Worm (Caenorhabditis elegans) whole organism, L2 larva: ENCODE measurements around the gene npl-4.1.
"Not testable (repeated sequence)": the region's sequence is repeated elsewhere in the genome, so short reads cannot be mapped to it uniquely, and the experiment has no call there.

ENCODE experiments used
- C34F6.9 ChIP-seq: fragments of 150-350 bp; optimal IDR thresholded peaks from 2 replicates; lab custom pipeline; 2014; ENCODE audit warnings: missing biosample characterization, missing genetic modification characterization
- F13H6.1 ChIP-seq: sonication (generic microtip); optimal IDR thresholded peaks from 2 replicates; lab custom pipeline; 2016; ENCODE audit warnings: missing genetic modification characterization, missing compliant biosample characterization
- R02D3.7 ChIP-seq: fragments of 150-350 bp; optimal IDR thresholded peaks from 2 replicates; lab custom pipeline; 2014; ENCODE audit warnings: missing biosample characterization, missing genetic modification characterization
- Y55F3AM.14 ChIP-seq: fragments of 200-800 bp; sonication (Bioruptor generic); optimal IDR thresholded peaks from 2 replicates; lab custom pipeline; 2018; ENCODE audit warnings: mild to moderate bottlenecking, missing genetic modification characterization, missing compliant biosample characterization
- ZK546.5 ChIP-seq: sonication (generic microtip); optimal IDR thresholded peaks from 2 replicates; lab custom pipeline; 2017; ENCODE audit warnings: missing biosample characterization, missing genetic modification characterization
- alr-1 ChIP-seq: fragments of 150-350 bp; optimal IDR thresholded peaks from 2 replicates; lab custom pipeline; 2014; ENCODE audit warnings: missing biosample characterization, missing genetic modification characterization
- aly-2 ChIP-seq: fragments of 150-350 bp; optimal IDR thresholded peaks from 2 replicates; lab custom pipeline; 2014; ENCODE audit warnings: missing biosample characterization, missing genetic modification characterization
- ama-1 ChIP-seq: fragments of 150-350 bp; optimal IDR thresholded peaks from 2 replicates; lab custom pipeline; 2018; ENCODE audit warnings: inconsistent platforms
- blmp-1 ChIP-seq: sonication (generic microtip); optimal IDR thresholded peaks from 2 replicates; lab custom pipeline; 2017; ENCODE audit warnings: missing genetic modification characterization, mild to moderate bottlenecking, missing compliant biosample characterization, antibody characterized with exemption, moderate library complexity; ENCODE audit not compliant: insufficient read depth
- ceh-16 ChIP-seq: fragments of 150-350 bp; optimal IDR thresholded peaks from 2 replicates; lab custom pipeline; 2014; ENCODE audit warnings: missing biosample characterization, missing genetic modification characterization
- ceh-82 ChIP-seq: fragments of 150-350 bp; optimal IDR thresholded peaks from 2 replicates; lab custom pipeline; 2014; ENCODE audit warnings: missing biosample characterization, missing genetic modification characterization
- crh-2 ChIP-seq: sonication (generic microtip); optimal IDR thresholded peaks from 2 replicates; lab custom pipeline; 2017; ENCODE audit warnings: missing biosample characterization, missing genetic modification characterization
- dmd-4 ChIP-seq: sonication (generic microtip); optimal IDR thresholded peaks from 2 replicates; lab custom pipeline; 2017; ENCODE audit warnings: missing biosample characterization, missing genetic modification characterization
- egl-27 ChIP-seq: sonication (generic microtip); optimal IDR thresholded peaks from 3 replicates; lab custom pipeline; 2017; ENCODE audit warnings: missing biosample characterization, missing genetic modification reagents, missing genetic modification characterization
- elt-1 ChIP-seq: fragments of 150-350 bp; optimal IDR thresholded peaks from 2 replicates; lab custom pipeline; 2014; ENCODE audit warnings: missing biosample characterization, missing genetic modification characterization
- elt-3 ChIP-seq: sonication (generic microtip); optimal IDR thresholded peaks from 2 replicates; lab custom pipeline; 2017; ENCODE audit warnings: missing biosample characterization, missing genetic modification characterization
- fos-1 ChIP-seq: fragments of 150-350 bp; optimal IDR thresholded peaks from 2 replicates; lab custom pipeline; 2014; ENCODE audit warnings: missing biosample characterization, missing genetic modification characterization
- gmeb-1 ChIP-seq: fragments of 150-350 bp; optimal IDR thresholded peaks from 2 replicates; lab custom pipeline; 2014; ENCODE audit warnings: missing biosample characterization, missing genetic modification characterization
- lin-11 ChIP-seq: fragments of 150-350 bp; sonication (generic microtip); optimal IDR thresholded peaks from 2 replicates; lab custom pipeline; 2014; ENCODE audit warnings: missing biosample characterization, missing genetic modification characterization, inconsistent platforms, mixed read lengths
- lin-13 ChIP-seq: fragments of 150-350 bp; optimal IDR thresholded peaks from 2 replicates; lab custom pipeline; 2014; ENCODE audit warnings: missing biosample characterization, missing genetic modification reagents, missing genetic modification characterization
- lin-39 ChIP-seq: fragments of 150-350 bp; optimal IDR thresholded peaks from 2 replicates; lab custom pipeline; 2014; ENCODE audit warnings: missing biosample characterization, missing genetic modification reagents, missing genetic modification characterization
- lsy-2 ChIP-seq, 2 experiments: fragments of 150-350 bp in 1 of 2; sonication (generic microtip) in 1 of 2; optimal IDR thresholded peaks; 2 replicates each; lab custom pipeline; 2014 to 2017; ENCODE audit warnings: missing biosample characterization in 2 of 2, missing genetic modification characterization in 2 of 2
- mab-5 ChIP-seq: fragments of 150-350 bp; optimal IDR thresholded peaks from 2 replicates; lab custom pipeline; 2014; ENCODE audit warnings: missing biosample characterization, missing genetic modification characterization
- mbf-1 ChIP-seq: sonication (generic microtip); optimal IDR thresholded peaks from 2 replicates; lab custom pipeline; 2017; ENCODE audit warnings: missing biosample characterization, missing genetic modification characterization
- mdl-1 ChIP-seq, 2 experiments: fragments of 150-350 bp in 1 of 2; sonication (generic microtip) in 1 of 2; optimal IDR thresholded peaks; 2 replicates each; lab custom pipeline; 2017; ENCODE audit warnings: missing biosample characterization in 2 of 2, missing genetic modification characterization in 2 of 2
- nhr-10 ChIP-seq: sonication (generic microtip); optimal IDR thresholded peaks from 2 replicates; lab custom pipeline; 2017; ENCODE audit warnings: missing biosample characterization, missing genetic modification characterization
- nhr-11 ChIP-seq: fragments of 150-350 bp; optimal IDR thresholded peaks from 2 replicates; lab custom pipeline; 2014; ENCODE audit warnings: missing biosample characterization, missing genetic modification characterization
- nhr-12 ChIP-seq: fragments of 150-350 bp; optimal IDR thresholded peaks from 2 replicates; lab custom pipeline; 2014; ENCODE audit warnings: missing biosample characterization, missing genetic modification characterization
- nhr-129 ChIP-seq: fragments of 150-350 bp; optimal IDR thresholded peaks from 2 replicates; lab custom pipeline; 2014; ENCODE audit warnings: missing biosample characterization, missing genetic modification characterization
- nhr-21 ChIP-seq: fragments of 150-350 bp; optimal IDR thresholded peaks from 2 replicates; lab custom pipeline; 2014; ENCODE audit warnings: missing biosample characterization, missing genetic modification characterization
- nhr-23 ChIP-seq: fragments of 150-350 bp; optimal IDR thresholded peaks from 2 replicates; lab custom pipeline; 2014; ENCODE audit warnings: missing biosample characterization, missing genetic modification reagents, missing genetic modification characterization
- nhr-237 ChIP-seq: fragments of 150-350 bp; optimal IDR thresholded peaks from 2 replicates; lab custom pipeline; 2014; ENCODE audit warnings: missing biosample characterization, missing genetic modification characterization
- nhr-25 ChIP-seq: fragments of 150-350 bp; sonication (generic microtip); optimal IDR thresholded peaks from 3 replicates; lab custom pipeline; 2014; ENCODE audit warnings: missing biosample characterization, missing genetic modification characterization
- nhr-6 ChIP-seq: fragments of 150-350 bp; optimal IDR thresholded peaks from 2 replicates; lab custom pipeline; 2014; ENCODE audit warnings: missing biosample characterization, missing genetic modification characterization
- nhr-77 ChIP-seq: fragments of 150-350 bp; optimal IDR thresholded peaks from 2 replicates; lab custom pipeline; 2014; ENCODE audit warnings: missing biosample characterization, missing genetic modification characterization
- peb-1 ChIP-seq: fragments of 150-350 bp; optimal IDR thresholded peaks from 2 replicates; lab custom pipeline; 2014; ENCODE audit warnings: missing biosample characterization, missing genetic modification characterization
- sem-4 ChIP-seq: fragments of 150-350 bp; optimal IDR thresholded peaks from 2 replicates; lab custom pipeline; 2014; ENCODE audit warnings: missing biosample characterization, missing genetic modification reagents, missing genetic modification characterization
- skn-1 ChIP-seq: sonication (generic microtip); optimal IDR thresholded peaks from 2 replicates; lab custom pipeline; 2017; ENCODE audit warnings: missing biosample characterization, missing genetic modification characterization
- sma-3 ChIP-seq: sonication (generic microtip); optimal IDR thresholded peaks from 2 replicates; lab custom pipeline; 2016; ENCODE audit warnings: missing genetic modification reagents, missing genetic modification characterization, missing compliant biosample characterization
- sma-9 ChIP-seq, 2 experiments: fragments of 150-350 bp in 1 of 2; sonication (generic microtip) in 1 of 2; optimal IDR thresholded peaks; 2 replicates each; lab custom pipeline; 2014 to 2016; ENCODE audit warnings: missing genetic modification characterization in 2 of 2, mild to moderate bottlenecking in 1 of 2, missing biosample characterization in 1 of 2, missing compliant biosample characterization in 1 of 2, missing genetic modification reagents in 1 of 2, moderate library complexity in 1 of 2
- snpc-4 ChIP-seq: fragments of 150-350 bp; optimal IDR thresholded peaks from 2 replicates; lab custom pipeline; 2014; ENCODE audit warnings: missing biosample characterization, missing genetic modification characterization
- unc-39 ChIP-seq: fragments of 150-350 bp; optimal IDR thresholded peaks from 2 replicates; lab custom pipeline; 2014; ENCODE audit warnings: missing biosample characterization, missing genetic modification characterization
- unc-55 ChIP-seq: fragments of 150-350 bp; sonication (generic microtip); optimal IDR thresholded peaks from 3 replicates; lab custom pipeline; 2014; ENCODE audit warnings: missing biosample characterization, missing genetic modification reagents, missing genetic modification characterization
- unc-62 ChIP-seq: fragments of 150-350 bp; optimal IDR thresholded peaks from 2 replicates; lab custom pipeline; 2014; ENCODE audit warnings: missing biosample characterization, missing genetic modification reagents, missing genetic modification characterization
- zag-1 ChIP-seq: fragments of 150-350 bp; optimal IDR thresholded peaks from 2 replicates; lab custom pipeline; 2014; ENCODE audit warnings: missing biosample characterization, missing genetic modification characterization
- ztf-1 ChIP-seq: fragments of 200-800 bp; sonication (Bioruptor generic); conservative IDR thresholded peaks from 2 replicates; pipeline ENCODE4 v1.3.6; 2022; ENCODE audit warnings: missing genetic modification characterization, missing compliant biosample characterization
- ztf-11 ChIP-seq: sonication (generic microtip); optimal IDR thresholded peaks from 2 replicates; lab custom pipeline; 2017; ENCODE audit warnings: missing biosample characterization, missing genetic modification characterization
- ztf-4 ChIP-seq: fragments of 150-350 bp; optimal IDR thresholded peaks from 2 replicates; lab custom pipeline; 2014; ENCODE audit warnings: missing biosample characterization, missing genetic modification characterization

Gene npl-4.1

ce11 chrII:5630851-5631401, at the start of gene npl-4.1, which contains the start of gene F59E12.6:
Gene npl-4.1, plus strand, starts transcription at chrII:5631351.
Gene F59E12.6, minus strand, starts transcription at chrII:5630951.
- TF ChIP-seq unc-55, Y55F3AM.14, lin-13 (GFP tag; lab: Kevin White, UChicago): not testable (repeated sequence)

- TF ChIP-seq nhr-10 (tag; lab: Kevin White, UChicago), result no peak
- TF ChIP-seq gmeb-1, result no peak
- no peak for TF ChIP-seq ZK546.5
- TF ChIP-seq nhr-11 (tag; lab: Kevin White, UChicago), result no peak
- TF ChIP-seq sma-9 (GFP tag; optimal IDR thresholded peaks at IDR 0.05; lab: Kevin White, UChicago), result no peak
- no peak for TF ChIP-seq sma-9 (tag; optimal IDR thresholded peaks at IDR 0.05; lab: Kevin White, UChicago)
- TF ChIP-seq mbf-1 (tag; lab: Kevin White, UChicago), result no peak
- TF ChIP-seq, all 48 proteins: peak for 0
Measured at ce11 chrII:5582309-5582708, 48.8 kb upstream of the npl-4.1 start, which contains the start of gene T25E4.2. Gene T25E4.2, minus strand, starts transcription at chrII:5582409.

ce11 chrII:5585788-5586187, 45.4 kb upstream of the npl-4.1 start, which contains the start of gene lys-8:
Gene lys-8, plus strand, starts transcription at chrII:5586178.
- TF ChIP-seq aly-2 (tag; lab: Kevin White, UChicago), result no peak
- no peak for TF ChIP-seq zag-1 (tag; lab: Kevin White, UChicago)
- TF ChIP-seq mab-5 (tag; lab: Kevin White, UChicago), result no peak
- TF ChIP-seq nhr-21 (tag; lab: Kevin White, UChicago), result no peak
- TF ChIP-seq skn-1, result peak; percentile 58
- no peak for TF ChIP-seq peb-1 (tag; lab: Kevin White, UChicago)
- no peak for TF ChIP-seq lin-11 (tag; lab: Kevin White, UChicago)
- no peak for TF ChIP-seq ZK546.5
- no peak for TF ChIP-seq ceh-82 (tag; lab: Kevin White, UChicago)
- TF ChIP-seq Y55F3AM.14 (GFP tag; lab: Kevin White, UChicago), result no peak
- no peak for TF ChIP-seq unc-62
- TF ChIP-seq F13H6.1, result peak; percentile 52
- TF ChIP-seq elt-3, result no peak
- TF ChIP-seq mbf-1 (tag; lab: Kevin White, UChicago), result no peak
- no peak for TF ChIP-seq lsy-2 (tag; optimal IDR thresholded peaks at IDR 0.05; lab: Kevin White, UChicago)
- no peak for TF ChIP-seq nhr-12 (tag; lab: Kevin White, UChicago)
- no peak for TF ChIP-seq snpc-4 (tag; lab: Kevin White, UChicago)
- TF ChIP-seq alr-1 (tag; lab: Kevin White, UChicago), result no peak
- TF ChIP-seq unc-39 (tag; lab: Kevin White, UChicago), result no peak
- TF ChIP-seq unc-55 (GFP tag; lab: Kevin White, UChicago), result no peak
- no peak for TF ChIP-seq dmd-4
- TF ChIP-seq nhr-77 (tag; lab: Kevin White, UChicago), result no peak
- no peak for TF ChIP-seq blmp-1 (tag; lab: Kevin White, UChicago)
- TF ChIP-seq gmeb-1, result peak; percentile 32
- TF ChIP-seq fos-1 (tag; lab: Kevin White, UChicago), result peak; percentile 97
- no peak for TF ChIP-seq nhr-237 (tag; lab: Kevin White, UChicago)
- no peak for TF ChIP-seq R02D3.7 (tag; lab: Kevin White, UChicago)
- TF ChIP-seq nhr-6 (tag; lab: Kevin White, UChicago), result no peak
- no peak for TF ChIP-seq elt-1 (tag; lab: Kevin White, UChicago)
- no peak for TF ChIP-seq nhr-129
- peak; percentile 78 for TF ChIP-seq sma-9 (GFP tag; optimal IDR thresholded peaks at IDR 0.05; lab: Kevin White, UChicago)
- TF ChIP-seq sma-9 (tag; optimal IDR thresholded peaks at IDR 0.05; lab: Kevin White, UChicago), result no peak
- TF ChIP-seq sma-3 (GFP tag; lab: Kevin White, UChicago), result no peak
- TF ChIP-seq lin-13 (GFP tag; lab: Kevin White, UChicago), result no peak
- no peak for TF ChIP-seq sem-4 (tag; lab: Kevin White, UChicago)
- TF ChIP-seq nhr-25 (tag; lab: Kevin White, UChicago), result no peak
- TF ChIP-seq mdl-1 (tag; optimal IDR thresholded peaks at IDR 0.05; lab: Kevin White, UChicago), result no peak
- no peak for TF ChIP-seq nhr-10 (tag; lab: Kevin White, UChicago)
- no peak for TF ChIP-seq egl-27
- no peak for TF ChIP-seq nhr-23
- no peak for TF ChIP-seq nhr-11 (tag; lab: Kevin White, UChicago)
- TF ChIP-seq ztf-4, result no peak
- no peak for TF ChIP-seq ceh-16
- TF ChIP-seq ztf-11 (tag; lab: Kevin White, UChicago), result no peak
- no peak for TF ChIP-seq C34F6.9 (tag; lab: Kevin White, UChicago)
- no peak for TF ChIP-seq ztf-1 (GFP tag; lab: Robert Waterston, UW)
- no peak for TF ChIP-seq lin-39 (tag; lab: Kevin White, UChicago)
- peak; percentile 67 for TF ChIP-seq crh-2 (tag; lab: Kevin White, UChicago)
- TF ChIP-seq ama-1 (lab: Kevin White, UChicago), result no peak
